Fruit fly (Drosophila melanogaster): Measurements from ENCODE around the gene Saf6.
A peak's percentile ranks its signal among the peaks of the same experiment; 100 is the strongest.

Gene Saf6

dm6 chr2L:841708-842107, 26.0 kb upstream of the Saf6 start (continued):
- peak; percentile 38 for TF ChIP-seq ftz-f1 (GFP tag; optimal IDR thresholded peaks at IDR 0.05)
- peak; percentile 32; the same call in 1 of the 2 replicates for TF ChIP-seq onecut (GFP tag; IDR thresholded peaks at IDR 0.05)
- 0 out of 3 replicates have a peak, but pooled peaks have one; percentile 43 for TF ChIP-seq CG11093 (GFP tag; IDR thresholded peaks at IDR 0.05)
- peak; percentile 41 for TF ChIP-seq CG16863 (GFP tag; optimal IDR thresholded peaks at IDR 0.05)
- peak; percentile 61 for TF ChIP-seq CG10959 (GFP tag; IDR thresholded peaks at IDR 0.05)
- TF ChIP-seq CG13775 (GFP tag; optimal IDR thresholded peaks at IDR 0.05), result peak; percentile 72
- peak; percentile 81 for TF ChIP-seq cas (GFP tag; IDR thresholded peaks at IDR 0.05)
- peak; percentile 77 for TF ChIP-seq Sox102F (GFP tag; optimal IDR thresholded peaks at IDR 0.05)
- TF ChIP-seq ara (GFP tag; IDR thresholded peaks at IDR 0.05), result peak; percentile 74
- TF ChIP-seq D (optimal IDR thresholded peaks at IDR 0.05), result no peak
- TF ChIP-seq D (GFP tag; optimal IDR thresholded peaks at IDR 0.05), result peak; percentile 6
- peak; percentile 62 for TF ChIP-seq CG10543 (GFP tag; optimal IDR thresholded peaks at IDR 0.05)
- no peak for TF ChIP-seq dan (GFP tag; IDR thresholded peaks at IDR 0.05)
- peak; percentile 61 for TF ChIP-seq stc (GFP tag; IDR thresholded peaks at IDR 0.05)
- peak; percentile 55; the same call in 1 of the 2 replicates for TF ChIP-seq CG17612 (GFP tag; IDR thresholded peaks at IDR 0.05)
- TF ChIP-seq CG14050 (GFP tag; IDR thresholded peaks at IDR 0.05), result peak; percentile 44; the same call in 2 of the 3 replicates
- no peak for TF ChIP-seq CG14860 (GFP tag; IDR thresholded peaks at IDR 0.05; ENCODE audit: partially characterized antibody)
- TF ChIP-seq gt (GFP tag; IDR thresholded peaks at IDR 0.05), result peak; percentile 77
- peak; percentile 63 for TF ChIP-seq fd3F (GFP tag; optimal IDR thresholded peaks at IDR 0.05)
- TF ChIP-seq ttk (GFP tag; IDR thresholded peaks at IDR 0.05), result peak; percentile 70
- peak; percentile 70 for TF ChIP-seq CG17359 (tag; optimal IDR thresholded peaks at IDR 0.05)
- TF ChIP-seq Hmr (GFP tag; optimal IDR thresholded peaks at IDR 0.05), result peak; percentile 84
- no peak for TF ChIP-seq zen2 (GFP tag; IDR thresholded peaks at IDR 0.05; ENCODE audit: partially characterized antibody)
- no peak for TF ChIP-seq CG13123 (GFP tag; optimal IDR thresholded peaks at IDR 0.05)
- peak; percentile 50 for TF ChIP-seq NC2β (GFP tag; optimal IDR thresholded peaks at IDR 0.05)
- peak; percentile 70 for TF ChIP-seq NfI (GFP tag; optimal IDR thresholded peaks at IDR 0.05)
- TF ChIP-seq h (optimal IDR thresholded peaks at IDR 0.05), result no peak
- TF ChIP-seq CG17361 (GFP tag; IDR thresholded peaks at IDR 0.05), result peak; percentile 59; the same call in 2 of the 3 replicates
- TF ChIP-seq HLH54F (GFP tag; optimal IDR thresholded peaks at IDR 0.05), result peak; percentile 62
- peak; percentile 54 for TF ChIP-seq nmo (GFP tag; optimal IDR thresholded peaks at IDR 0.05)
- TF ChIP-seq CG1529 (GFP tag; optimal IDR thresholded peaks at IDR 0.05), result peak; percentile 23
- TF ChIP-seq Xbp1 (GFP tag; optimal IDR thresholded peaks at IDR 0.05), result peak; percentile 81
- peak; percentile 44 for TF ChIP-seq D19B (GFP tag; optimal IDR thresholded peaks at IDR 0.05)
- peak; percentile 54 for TF ChIP-seq CG18619 (GFP tag; optimal IDR thresholded peaks at IDR 0.05)
- peak; percentile 70 for TF ChIP-seq CG15269 (tag; optimal IDR thresholded peaks at IDR 0.05)
- no peak for TF ChIP-seq pum (GFP tag; optimal IDR thresholded peaks at IDR 0.05)
- 0 out of 2 replicates have a peak, but pooled peaks have one; percentile 24 for TF ChIP-seq CG16779 (GFP tag; IDR thresholded peaks at IDR 0.05)
- TF ChIP-seq PHDP (tag; optimal IDR thresholded peaks at IDR 0.05), result peak; percentile 74
- TF ChIP-seq chinmo (GFP tag; IDR thresholded peaks at IDR 0.05; ENCODE audit: partially characterized antibody), result 0 out of 4 replicates have a peak, but pooled peaks have one; percentile 45
- TF ChIP-seq pros (GFP tag; optimal IDR thresholded peaks at IDR 0.05), result no peak
- peak; percentile 61 for TF ChIP-seq Ssrp (tag; optimal IDR thresholded peaks at IDR 0.05)
- TF ChIP-seq Drgx (GFP tag; IDR thresholded peaks at IDR 0.05), result peak; percentile 94
- TF ChIP-seq Hr78 (GFP tag; optimal IDR thresholded peaks at IDR 0.05), result no peak
- TF ChIP-seq pfk (GFP tag; optimal IDR thresholded peaks at IDR 0.05), result no peak
- TF ChIP-seq CG2712 (tag; optimal IDR thresholded peaks at IDR 0.05), result peak; percentile 68
- peak; percentile 57 to 83 for TF ChIP-seq chif (GFP tag; optimal IDR thresholded peaks at IDR 0.05)
- TF ChIP-seq mam (GFP tag; optimal IDR thresholded peaks at IDR 0.05), result peak; percentile 81
- no peak for TF ChIP-seq CG33557 (GFP tag; optimal IDR thresholded peaks at IDR 0.05)
- TF ChIP-seq lola (GFP tag; optimal IDR thresholded peaks at IDR 0.05), result peak in 1 of 3 experiments; percentile 17
- TF ChIP-seq CG7745 (tag; optimal IDR thresholded peaks at IDR 0.05), result no peak
